Worm (Caenorhabditis elegans) whole organism, L3 larva: ENCODE measurements around the gene clec-128.

ENCODE experiments used
- egl-27 ChIP-seq: sonication (generic microtip); optimal IDR thresholded peaks from 4 replicates; lab custom pipeline; 2017; ENCODE audit warnings: missing biosample characterization, missing genetic modification reagents, missing genetic modification characterization
- elt-1 ChIP-seq: fragments of 150-350 bp; optimal IDR thresholded peaks from 2 replicates; lab custom pipeline; 2014; ENCODE audit warnings: missing biosample characterization, missing genetic modification characterization
- elt-2 ChIP-seq: sonication (generic microtip); optimal IDR thresholded peaks from 2 replicates; lab custom pipeline; 2016; ENCODE audit warnings: missing genetic modification reagents, mild to moderate bottlenecking, missing genetic modification characterization, missing compliant biosample characterization
- fos-1 ChIP-seq: fragments of 150-350 bp; optimal IDR thresholded peaks from 2 replicates; lab custom pipeline; 2014; ENCODE audit warnings: missing biosample characterization, missing genetic modification characterization
- lin-39 ChIP-seq: fragments of 150-350 bp; optimal IDR thresholded peaks from 2 replicates; lab custom pipeline; 2018; ENCODE audit warnings: missing biosample characterization, missing genetic modification reagents, missing genetic modification characterization
- nfya-1 ChIP-seq: sonication (generic microtip); optimal IDR thresholded peaks from 2 replicates; lab custom pipeline; 2017; ENCODE audit warnings: missing genetic modification characterization, mild to moderate bottlenecking, missing compliant biosample characterization, antibody characterized with exemption, moderate library complexity; ENCODE audit not compliant: insufficient read depth
- nhr-11 ChIP-seq: fragments of 150-350 bp; optimal IDR thresholded peaks from 2 replicates; lab custom pipeline; 2014; ENCODE audit warnings: missing biosample characterization, missing genetic modification characterization
- nhr-23 ChIP-seq: fragments of 150-350 bp; optimal IDR thresholded peaks from 2 replicates; lab custom pipeline; 2014; ENCODE audit warnings: missing biosample characterization, missing genetic modification reagents, missing genetic modification characterization
- snpc-4 ChIP-seq: fragments of 150-350 bp; optimal IDR thresholded peaks from 2 replicates; lab custom pipeline; 2014; ENCODE audit warnings: missing biosample characterization, missing genetic modification characterization
- tbx-2 ChIP-seq: sonication (generic microtip); optimal IDR thresholded peaks from 2 replicates; lab custom pipeline; 2016; ENCODE audit warnings: mild to moderate bottlenecking, missing genetic modification characterization, missing compliant biosample characterization
- ztf-11 ChIP-seq: fragments of 150-350 bp; optimal IDR thresholded peaks from 2 replicates; lab custom pipeline; 2014; ENCODE audit warnings: missing biosample characterization, missing genetic modification characterization
- ztf-4 ChIP-seq: fragments of 150-350 bp; optimal IDR thresholded peaks from 2 replicates; lab custom pipeline; 2014; ENCODE audit warnings: missing biosample characterization, missing genetic modification characterization

DNA sequence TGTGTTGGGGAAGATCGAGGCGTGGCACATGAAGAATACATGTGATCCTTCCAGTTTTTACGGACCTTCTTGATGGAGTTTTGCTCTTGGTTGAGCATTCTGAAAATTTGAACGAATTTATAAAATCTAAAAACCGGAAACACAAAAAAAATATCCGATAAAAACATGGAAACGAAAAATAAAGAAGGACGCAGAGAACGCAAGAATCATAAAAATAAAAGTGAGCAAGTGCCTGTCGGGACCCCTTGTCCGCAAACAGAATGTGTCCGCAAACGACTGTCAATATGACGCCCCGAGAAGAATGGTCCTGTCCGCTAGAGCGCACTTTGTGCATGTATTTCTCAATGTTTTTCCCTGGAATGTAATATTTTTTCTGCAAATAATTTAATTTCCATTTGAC is 38.9 kb upstream of the clec-128 start, which contains the start of gene Y49F6A.5:
- no peak for TF ChIP-seq lin-39 (tag; lab: Kevin White, UChicago)
- TF ChIP-seq elt-2 (tag; lab: Kevin White, UChicago) = no peak
- TF ChIP-seq nhr-11 (tag; lab: Kevin White, UChicago) = no peak
- no peak for TF ChIP-seq tbx-2
- no peak for TF ChIP-seq snpc-4 (tag; lab: Kevin White, UChicago)
- TF ChIP-seq egl-27 (tag; lab: Kevin White, UChicago) = no peak
- TF ChIP-seq nhr-23 (tag; lab: Kevin White, UChicago) = no peak
- no peak for TF ChIP-seq elt-1 (tag; lab: Kevin White, UChicago)
- TF ChIP-seq ztf-4 (tag; lab: Kevin White, UChicago) = no peak
- no peak for TF ChIP-seq fos-1 (tag; lab: Kevin White, UChicago)
- TF ChIP-seq ztf-11 (tag; lab: Kevin White, UChicago) = no peak
- TF ChIP-seq nfya-1 = no peak
